Worm (Caenorhabditis elegans) whole organism, late embryonic: Measurements from ENCODE around the gene sut-1.

Experiments used
- C08G9.2 ChIP-seq: sonication (generic microtip); optimal IDR thresholded peaks from 2 replicates; lab custom pipeline; 2016; ENCODE audit warnings: mild to moderate bottlenecking, missing genetic modification characterization, moderate library complexity, missing compliant biosample characterization
- K02D7.2 ChIP-seq: sonication (generic microtip); optimal IDR thresholded peaks from 2 replicates; lab custom pipeline; 2017; ENCODE audit warnings: mild to moderate bottlenecking, missing genetic modification characterization, missing compliant biosample characterization
- Y22D7AL.16 ChIP-seq: sonication (generic microtip); optimal IDR thresholded peaks from 2 replicates; lab custom pipeline; 2016; ENCODE audit warnings: missing genetic modification characterization, missing compliant biosample characterization
- ama-1 ChIP-seq: fragments of 150-350 bp; optimal IDR thresholded peaks from 2 replicates; lab custom pipeline; 2014
- ceh-14 ChIP-seq: sonication (generic microtip); optimal IDR thresholded peaks from 2 replicates; lab custom pipeline; 2016; ENCODE audit warnings: missing genotype, missing genetic modification characterization, missing compliant biosample characterization
- ceh-18 ChIP-seq: sonication (generic microtip); optimal IDR thresholded peaks from 2 replicates; lab custom pipeline; 2016; ENCODE audit warnings: missing genetic modification characterization, missing compliant biosample characterization
- ceh-30 ChIP-seq: fragments of 150-350 bp; optimal IDR thresholded peaks from 2 replicates; lab custom pipeline; 2014; ENCODE audit warnings: missing biosample characterization, missing genetic modification characterization
- ceh-31 ChIP-seq: sonication (generic microtip); optimal IDR thresholded peaks from 2 replicates; lab custom pipeline; 2016; ENCODE audit warnings: missing genetic modification characterization, missing compliant biosample characterization
- ceh-45 ChIP-seq: fragments of 200-800 bp; sonication (Bioruptor generic); IDR thresholded peaks from 2 replicates; pipeline ENCODE4 v1.3.6; 2022; ENCODE audit warnings: missing genetic modification reagents, missing genetic modification characterization, missing compliant biosample characterization
- ceh-48 ChIP-seq: sonication (generic microtip); optimal IDR thresholded peaks from 2 replicates; lab custom pipeline; 2016; ENCODE audit warnings: missing genetic modification characterization, inconsistent platforms, missing compliant biosample characterization
- ceh-6 ChIP-seq: fragments of 200-800 bp; sonication (Bioruptor generic); optimal IDR thresholded peaks from 2 replicates; lab custom pipeline; 2018; ENCODE audit warnings: mild to moderate bottlenecking, missing genetic modification characterization, missing compliant biosample characterization
- ceh-9 ChIP-seq: sonication (generic microtip); optimal IDR thresholded peaks from 2 replicates; lab custom pipeline; 2016; ENCODE audit warnings: mild to moderate bottlenecking, missing genetic modification characterization, inconsistent platforms, missing compliant biosample characterization
- che-1 ChIP-seq: sonication (generic microtip); optimal IDR thresholded peaks from 2 replicates; lab custom pipeline; 2016; ENCODE audit warnings: mild to moderate bottlenecking, missing genetic modification characterization, missing compliant biosample characterization
- dmd-4 ChIP-seq: sonication (generic microtip); optimal IDR thresholded peaks from 2 replicates; lab custom pipeline; 2016; ENCODE audit warnings: borderline replicate concordance, missing genetic modification characterization, missing compliant biosample characterization
- elt-2 ChIP-seq: sonication (generic microtip); optimal IDR thresholded peaks from 2 replicates; lab custom pipeline; 2016; ENCODE audit warnings: missing genetic modification reagents, missing genetic modification characterization, missing compliant biosample characterization
- eyg-1 ChIP-seq: sonication (generic microtip); optimal IDR thresholded peaks from 2 replicates; lab custom pipeline; 2016; ENCODE audit warnings: missing genotype, missing genetic modification characterization, missing compliant biosample characterization
- fax-1 ChIP-seq: sonication (generic microtip); optimal IDR thresholded peaks from 2 replicates; lab custom pipeline; 2016; ENCODE audit warnings: missing genotype, missing genetic modification characterization, missing compliant biosample characterization
- gmeb-2 ChIP-seq: sonication (generic microtip); optimal IDR thresholded peaks from 2 replicates; lab custom pipeline; 2016; ENCODE audit warnings: missing genetic modification characterization, inconsistent platforms, missing compliant biosample characterization
- hlh-30 ChIP-seq: sonication (generic microtip); optimal IDR thresholded peaks from 2 replicates; lab custom pipeline; 2017; ENCODE audit warnings: antibody characterized with exemption, missing genetic modification characterization, missing compliant biosample characterization; ENCODE audit not compliant: insufficient read depth
- hlh-6 ChIP-seq: sonication (generic microtip); optimal IDR thresholded peaks from 2 replicates; lab custom pipeline; 2016; ENCODE audit warnings: missing genotype, missing genetic modification characterization, missing compliant biosample characterization
- madf-2 ChIP-seq: sonication (generic microtip); optimal IDR thresholded peaks from 2 replicates; lab custom pipeline; 2017; ENCODE audit warnings: missing genetic modification characterization, missing compliant biosample characterization
- mec-3 ChIP-seq: sonication (generic microtip); optimal IDR thresholded peaks from 2 replicates; lab custom pipeline; 2016; ENCODE audit warnings: borderline replicate concordance, missing genetic modification characterization, missing compliant biosample characterization
- nfya-1 ChIP-seq: sonication (generic microtip); optimal IDR thresholded peaks from 2 replicates; lab custom pipeline; 2017; ENCODE audit warnings: missing genetic modification characterization, mild to moderate bottlenecking, missing compliant biosample characterization, antibody characterized with exemption, moderate library complexity
- nhr-232 ChIP-seq: sonication (generic microtip); optimal IDR thresholded peaks from 2 replicates; lab custom pipeline; 2016; ENCODE audit warnings: missing genetic modification characterization, missing compliant biosample characterization
- pag-3 ChIP-seq: sonication (generic microtip); optimal IDR thresholded peaks from 2 replicates; lab custom pipeline; 2016; ENCODE audit warnings: missing compliant biosample characterization, missing genetic modification characterization, borderline replicate concordance
- pax-1 ChIP-seq: fragments of 150-350 bp; optimal IDR thresholded peaks from 2 replicates; lab custom pipeline; 2014; ENCODE audit warnings: missing biosample characterization, missing genetic modification characterization
- pha-2 ChIP-seq: sonication (generic microtip); optimal IDR thresholded peaks from 2 replicates; lab custom pipeline; 2017; ENCODE audit warnings: mild to moderate bottlenecking, missing genetic modification characterization, missing compliant biosample characterization
- ref-2 ChIP-seq: sonication (generic microtip); optimal IDR thresholded peaks from 2 replicates; lab custom pipeline; 2016; ENCODE audit warnings: missing genetic modification characterization, missing compliant biosample characterization
- rnt-1 ChIP-seq: sonication (generic microtip); optimal IDR thresholded peaks from 2 replicates; lab custom pipeline; 2016; ENCODE audit warnings: missing genetic modification characterization, missing compliant biosample characterization
- sox-2 ChIP-seq: fragments of 200-800 bp; sonication (Bioruptor generic); IDR thresholded peaks from 2 replicates; pipeline ENCODE4 v1.3.6; 2022; ENCODE audit warnings: missing genetic modification reagents, missing genetic modification characterization, missing compliant biosample characterization
- syd-9 ChIP-seq: sonication (generic microtip); optimal IDR thresholded peaks from 2 replicates; lab custom pipeline; 2016; ENCODE audit warnings: mild to moderate bottlenecking, missing genetic modification characterization, moderate library complexity, missing compliant biosample characterization
- ttx-3 ChIP-seq: sonication (generic microtip); optimal IDR thresholded peaks from 2 replicates; lab custom pipeline; 2016; ENCODE audit warnings: missing genetic modification reagents, missing genetic modification characterization, missing compliant biosample characterization
- unc-3 ChIP-seq, 2 experiments: fragments of 200-800 bp in 1 of 2; sonication (Bioruptor generic) in 1 of 2; sonication (generic microtip) in 1 of 2; conservative IDR thresholded peaks in 1 of 2; optimal IDR thresholded peaks in 1 of 2; 2 replicates each; pipeline versions ENCODE4 v1.3.6 to Lab custom; 2016 to 2022; ENCODE audit warnings: missing compliant biosample characterization in 2 of 2, missing genetic modification characterization in 2 of 2, missing genetic modification reagents in 1 of 2
- unc-55 ChIP-seq: sonication (generic microtip); optimal IDR thresholded peaks from 2 replicates; lab custom pipeline; 2017; ENCODE audit warnings: missing biosample characterization, missing genetic modification reagents, missing genetic modification characterization
- ztf-16 ChIP-seq: sonication (generic microtip); optimal IDR thresholded peaks from 2 replicates; lab custom pipeline; 2017; ENCODE audit warnings: missing genetic modification characterization, missing compliant biosample characterization

sut-1 gene

DNA sequence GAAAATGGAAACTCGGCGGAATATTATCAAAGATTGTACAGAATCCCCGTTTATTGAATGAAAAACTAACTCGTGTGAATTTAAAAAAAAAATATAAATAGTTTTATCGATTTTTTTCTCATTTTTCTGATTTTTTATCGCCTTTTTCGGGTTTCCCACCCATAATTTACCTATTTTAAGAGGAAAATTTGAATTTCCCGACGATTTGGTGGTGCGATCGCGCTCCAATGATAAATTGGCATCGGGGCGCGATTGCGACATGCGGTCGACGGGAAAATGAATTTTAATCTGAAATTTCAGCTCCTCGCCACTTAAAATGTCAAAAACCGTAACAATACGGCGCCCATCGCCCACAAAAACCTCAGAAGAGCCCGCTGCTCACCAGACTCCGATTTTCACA, 4.6 kb upstream of the sut-1 start, which contains the start of gene taf-6.1:
Gene taf-6.1, plus strand, starts transcription at position 301 of the 400 bp plus-strand sequence.
- TF ChIP-seq ceh-48 (tag; lab: Kevin White, UChicago) (no peak), eyg-1 (no peak), mec-3 (tag; lab: Kevin White, UChicago) (no peak), ceh-6 (no peak), madf-2 (tag; lab: Kevin White, UChicago) (no peak), ref-2 (tag; lab: Kevin White, UChicago) (no peak)
- TF ChIP-seq, all 69 proteins: peak for 0

DNA sequence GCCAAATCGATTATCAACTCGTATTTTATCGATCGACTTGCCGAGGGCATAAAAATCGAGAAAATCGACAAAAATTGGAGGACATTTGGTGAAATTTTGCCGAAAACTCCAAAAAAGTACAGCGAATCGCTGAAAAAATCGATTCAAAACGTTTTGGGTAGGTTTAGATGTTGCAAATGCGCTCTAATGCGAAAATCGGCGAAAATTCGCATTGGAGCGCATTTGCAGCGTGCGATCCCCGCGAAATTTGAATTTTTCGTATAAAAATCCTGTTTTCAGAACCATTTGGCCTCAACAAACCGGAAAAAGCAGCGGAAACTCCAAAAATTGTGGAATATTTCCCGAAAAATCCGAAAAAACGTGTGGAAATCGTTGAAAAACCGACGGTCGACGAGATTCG, 3.4 kb upstream of the sut-1 start:
- no peak for TF ChIP-seq ceh-14 (tag; lab: Kevin White, UChicago)
- no peak for TF ChIP-seq unc-3 (GFP tag; conservative IDR thresholded peaks at IDR 0.05; lab: Robert Waterston, UW)
- TF ChIP-seq unc-3 (tag; optimal IDR thresholded peaks at IDR 0.05; lab: Kevin White, UChicago): no peak
- no peak for TF ChIP-seq rnt-1 (tag; lab: Kevin White, UChicago)
- no peak for TF ChIP-seq hlh-30 (tag; lab: Kevin White, UChicago)
- no peak for TF ChIP-seq nfya-1 (tag; lab: Kevin White, UChicago)
- TF ChIP-seq Y22D7AL.16: no peak
- TF ChIP-seq sox-2 (GFP tag; lab: Robert Waterston, UW): no peak
- no peak for TF ChIP-seq nhr-232 (tag; lab: Kevin White, UChicago)
- TF ChIP-seq C08G9.2: no peak

DNA sequence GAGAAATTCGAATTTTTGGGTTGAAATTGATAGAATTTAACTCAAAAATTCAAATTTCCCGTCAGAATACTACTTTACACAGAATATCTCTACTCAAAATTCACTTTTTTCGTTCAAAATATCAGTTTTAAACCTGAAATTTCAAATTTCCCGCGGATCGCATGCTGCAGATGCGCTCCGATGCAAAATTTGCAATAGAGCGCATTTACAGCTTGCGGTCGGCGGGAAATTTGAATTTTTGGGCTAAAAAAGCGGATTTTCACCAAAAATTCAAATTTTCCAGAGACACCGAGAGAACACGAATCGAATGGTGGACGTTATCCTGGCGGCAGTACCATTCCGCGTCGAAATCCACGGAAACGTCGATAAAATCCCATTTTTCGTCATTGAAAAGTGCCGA, 1.7 kb upstream of the sut-1 start:
- TF ChIP-seq unc-55 (no peak), ceh-45 (GFP tag; lab: Robert Waterston, UW) (no peak), dmd-4 (tag; lab: Kevin White, UChicago) (no peak), elt-2 (tag; lab: Kevin White, UChicago) (no peak), ceh-18 (tag; lab: Kevin White, UChicago) (no peak), ceh-30 (tag; lab: Kevin White, UChicago) (no peak), ztf-16 (tag; lab: Kevin White, UChicago) (no peak), hlh-6 (no peak), ceh-31 (tag; lab: Kevin White, UChicago) (no peak), pax-1 (no peak), ceh-6 (no peak), C08G9.2 (no peak), che-1 (tag; lab: Kevin White, UChicago) (no peak)

DNA sequence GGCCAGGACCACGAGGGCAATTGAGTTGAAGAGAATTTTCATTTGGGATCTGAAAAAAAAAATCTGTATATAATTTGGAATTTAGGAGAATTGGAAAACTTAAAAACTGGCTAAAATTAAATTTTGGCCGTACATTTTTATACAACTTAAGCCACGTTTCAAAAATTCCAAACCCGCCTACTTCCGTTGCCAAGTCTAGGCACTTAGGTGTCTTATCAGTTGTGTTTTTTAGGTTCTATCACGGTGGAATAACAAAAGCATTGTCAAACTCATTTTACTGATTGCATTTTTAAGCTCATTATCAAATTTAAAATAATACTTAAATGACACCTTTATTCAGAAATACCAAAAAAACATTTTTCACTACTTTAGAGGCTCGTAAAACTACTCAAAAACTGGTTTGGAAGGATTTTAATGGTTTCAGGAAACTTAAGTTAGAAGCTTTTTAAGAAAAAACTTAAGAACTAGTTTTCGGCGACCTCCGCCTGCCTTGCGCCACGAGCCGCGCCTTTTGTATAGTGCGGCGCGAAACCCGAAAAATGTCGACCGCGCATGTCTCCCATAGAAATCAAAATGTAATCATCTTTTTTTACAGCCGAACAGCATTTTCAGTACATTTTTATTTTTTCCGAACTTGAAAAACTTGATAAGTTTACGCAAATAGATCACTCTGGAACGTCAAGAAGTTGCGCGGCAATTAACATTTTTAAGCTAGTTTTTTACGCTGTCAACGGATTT, 4.9 kb downstream of the sut-1 start, which contains the start of gene lips-13:
Gene lips-13, minus strand, starts transcription at position 51 of the 738 bp plus-strand sequence.
- TF ChIP-seq fax-1 (no peak), K02D7.2 (tag; lab: Kevin White, UChicago) (no peak), ceh-9 (tag; lab: Kevin White, UChicago) (no peak), gmeb-2 (no peak), pag-3 (tag; lab: Kevin White, UChicago) (no peak), eyg-1 (no peak), pha-2 (tag; lab: Kevin White, UChicago) (no peak), unc-3 (GFP tag; conservative IDR thresholded peaks at IDR 0.05; lab: Robert Waterston, UW) (no peak), unc-3 (tag; optimal IDR thresholded peaks at IDR 0.05; lab: Kevin White, UChicago) (no peak), syd-9 (tag; lab: Kevin White, UChicago) (no peak), ama-1 (lab: Kevin White, UChicago) (no peak), elt-2 (tag; lab: Kevin White, UChicago) (no peak), ttx-3 (no peak), rnt-1 (tag; lab: Kevin White, UChicago) (no peak)
- TF ChIP-seq, all 69 proteins: peak for 0
